Worm (Caenorhabditis elegans) whole organism, midembryonic: Measurements from ENCODE around the gene F23F1.6.

ENCODE experiments used
- T22C8.4 ChIP-seq: fragments of 200-800 bp; sonication (Bioruptor generic); IDR thresholded peaks from 2 replicates; pipeline ENCODE4 v1.3.6; 2022; ENCODE audit warnings: missing genetic modification characterization, missing compliant biosample characterization
- cog-1 ChIP-seq: sonication (generic microtip); optimal IDR thresholded peaks from 2 replicates; lab custom pipeline; 2016; ENCODE audit warnings: missing genetic modification characterization, missing compliant biosample characterization
- ztf-29 ChIP-seq: fragments of 200-800 bp; sonication (Bioruptor generic); IDR thresholded peaks from 2 replicates; pipeline ENCODE4 v1.3.6; 2022; ENCODE audit warnings: missing genetic modification reagents, missing genetic modification characterization, missing compliant biosample characterization

DNA sequence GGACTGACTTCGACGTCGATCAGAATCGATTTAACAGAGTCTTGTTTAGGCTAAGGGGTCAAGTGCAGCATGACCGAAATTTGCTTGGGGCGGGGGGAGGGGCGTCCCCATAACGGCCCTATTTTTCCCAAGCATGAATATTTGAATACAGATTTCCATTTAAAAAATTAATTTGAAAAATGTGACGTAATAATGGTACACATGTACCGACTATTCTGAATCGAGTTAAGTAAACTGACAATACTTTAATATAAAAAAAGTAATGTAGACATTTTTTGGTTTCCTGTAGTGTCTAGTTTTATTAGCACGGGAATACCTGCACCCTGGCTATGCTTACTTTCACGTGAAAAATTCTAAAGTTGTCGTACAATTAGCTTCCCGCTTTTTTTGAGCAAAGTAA, 49.7 kb upstream of the F23F1.6 start:
- no peak for TF ChIP-seq T22C8.4 (GFP tag; lab: Robert Waterston, UW)
- no peak for TF ChIP-seq cog-1 (tag; lab: Kevin White, UChicago)
- TF ChIP-seq ztf-29 (GFP tag; lab: Robert Waterston, UW) = no peak
